Worm (Caenorhabditis elegans) whole organism, midembryonic: Measurements from ENCODE around the gene ghi-1.

Source experiments
- T22C8.4 ChIP-seq: fragments of 200-800 bp; sonication (Bioruptor generic); IDR thresholded peaks from 2 replicates; pipeline ENCODE4 v1.3.6; 2022; ENCODE audit warnings: missing genetic modification characterization, missing compliant biosample characterization
- cog-1 ChIP-seq: sonication (generic microtip); optimal IDR thresholded peaks from 2 replicates; lab custom pipeline; 2016; ENCODE audit warnings: missing genetic modification characterization, missing compliant biosample characterization
- flt-1 ChIP-seq: fragments of 200-800 bp; sonication (Bioruptor generic); IDR thresholded peaks from 2 replicates; pipeline ENCODE4 v1.3.6; 2022; ENCODE audit warnings: missing genetic modification characterization, missing compliant biosample characterization
- klf-2 ChIP-seq: fragments of 200-800 bp; sonication (Bioruptor generic); conservative IDR thresholded peaks from 2 replicates; pipeline ENCODE4 v1.3.6; 2022; ENCODE audit warnings: missing genetic modification reagents, missing genetic modification characterization, missing compliant biosample characterization
- med-1 ChIP-seq: sonication (generic microtip); optimal IDR thresholded peaks from 2 replicates; lab custom pipeline; 2017; ENCODE audit warnings: missing genetic modification characterization, mild to moderate bottlenecking, missing compliant biosample characterization, antibody characterized with exemption, missing genetic modification reagents; ENCODE audit not compliant: insufficient read depth
- ref-1 ChIP-seq: fragments of 200-800 bp; sonication (Bioruptor generic); conservative IDR thresholded peaks from 2 replicates; pipeline ENCODE4 v1.3.6; 2022; ENCODE audit warnings: missing genetic modification reagents, missing genetic modification characterization, missing compliant biosample characterization
- tab-1 ChIP-seq: fragments of 200-800 bp; sonication (Bioruptor generic); IDR thresholded peaks from 2 replicates; pipeline ENCODE4 v1.3.6; 2022; ENCODE audit warnings: missing genetic modification characterization, missing compliant biosample characterization
- ztf-23 ChIP-seq: fragments of 200-800 bp; sonication (Bioruptor generic); IDR thresholded peaks from 2 replicates; pipeline ENCODE4 v1.3.6; 2022; ENCODE audit warnings: missing genetic modification reagents, missing genetic modification characterization, missing compliant biosample characterization
- ztf-29 ChIP-seq: fragments of 200-800 bp; sonication (Bioruptor generic); IDR thresholded peaks from 2 replicates; pipeline ENCODE4 v1.3.6; 2022; ENCODE audit warnings: missing genetic modification reagents, missing genetic modification characterization, missing compliant biosample characterization

The ghi-1 gene

ce11 chrII:11616333-11616942 is 30.1 kb upstream of the ghi-1 start:
- TF ChIP-seq ztf-23 (GFP tag; lab: Robert Waterston, UW) (0 out of 2 replicates have a peak, but pooled peaks have one; percentile 21), ref-1 (GFP tag; lab: Robert Waterston, UW) (no peak), cog-1 (tag; lab: Kevin White, UChicago) (no peak)

ce11 chrII:11617715-11618114 is 28.8 kb upstream of the ghi-1 start:
- no peak for TF ChIP-seq T22C8.4
- no peak for TF ChIP-seq klf-2 (GFP tag; lab: Robert Waterston, UW)
- no peak for TF ChIP-seq ref-1 (GFP tag; lab: Robert Waterston, UW)
- no peak for TF ChIP-seq ztf-29
- no peak for TF ChIP-seq med-1 (GFP tag; lab: Kevin White, UChicago)
- peak; percentile 29; the same call in 1 of the 2 replicates for TF ChIP-seq flt-1

- TF ChIP-seq ref-1 (GFP tag; lab: Robert Waterston, UW): no peak
- no peak for TF ChIP-seq med-1 (GFP tag; lab: Kevin White, UChicago)
- no peak for TF ChIP-seq flt-1
- TF ChIP-seq ztf-29: no peak
- no peak for TF ChIP-seq tab-1 (GFP tag; lab: Robert Waterston, UW)
- TF ChIP-seq ztf-23 (GFP tag; lab: Robert Waterston, UW): no peak
- TF ChIP-seq klf-2 (GFP tag; lab: Robert Waterston, UW): no peak
- TF ChIP-seq T22C8.4: no peak
- TF ChIP-seq cog-1 (tag; lab: Kevin White, UChicago): no peak
Measured at ce11 chrII:11619171-11619570, 27.4 kb upstream of the ghi-1 start.

ce11 chrII:11619895-11620439 is 26.6 kb upstream of the ghi-1 start:
- TF ChIP-seq ztf-29 (no peak), flt-1 (peak; percentile 33; the same call in 1 of the 2 replicates)

- TF ChIP-seq ztf-29 (no peak), T22C8.4 (no peak), med-1 (GFP tag; lab: Kevin White, UChicago) (no peak), klf-2 (GFP tag; lab: Robert Waterston, UW) (no peak)
Measured at ce11 chrII:11620630-11621246, 25.8 kb upstream of the ghi-1 start.

- TF ChIP-seq ztf-23 (GFP tag; lab: Robert Waterston, UW) (no peak), ztf-29 (no peak), ref-1 (GFP tag; lab: Robert Waterston, UW) (no peak), T22C8.4 (no peak), klf-2 (GFP tag; lab: Robert Waterston, UW) (no peak), tab-1 (GFP tag; lab: Robert Waterston, UW) (no peak), med-1 (GFP tag; lab: Kevin White, UChicago) (no peak), cog-1 (tag; lab: Kevin White, UChicago) (no peak), flt-1 (no peak)
Measured at ce11 chrII:11621576-11621975, 25.0 kb upstream of the ghi-1 start.

- no peak for TF ChIP-seq ref-1 (GFP tag; lab: Robert Waterston, UW)
- TF ChIP-seq flt-1: no peak
- no peak for TF ChIP-seq tab-1 (GFP tag; lab: Robert Waterston, UW)
- no peak for TF ChIP-seq ztf-29
- TF ChIP-seq med-1 (GFP tag; lab: Kevin White, UChicago): no peak
- TF ChIP-seq ztf-23 (GFP tag; lab: Robert Waterston, UW): no peak
- no peak for TF ChIP-seq klf-2 (GFP tag; lab: Robert Waterston, UW)
Measured at ce11 chrII:11622605-11623004, 23.9 kb upstream of the ghi-1 start.

ce11 chrII:11627904-11628303 is 18.6 kb upstream of the ghi-1 start:
- TF ChIP-seq med-1 (GFP tag; lab: Kevin White, UChicago): no peak
- TF ChIP-seq klf-2 (GFP tag; lab: Robert Waterston, UW): no peak
- TF ChIP-seq tab-1 (GFP tag; lab: Robert Waterston, UW): no peak
- no peak for TF ChIP-seq cog-1 (tag; lab: Kevin White, UChicago)
- no peak for TF ChIP-seq ztf-29
- no peak for TF ChIP-seq ztf-23 (GFP tag; lab: Robert Waterston, UW)
- no peak for TF ChIP-seq ref-1 (GFP tag; lab: Robert Waterston, UW)
- no peak for TF ChIP-seq T22C8.4
- no peak for TF ChIP-seq flt-1

- TF ChIP-seq flt-1 (no peak), ztf-23 (GFP tag; lab: Robert Waterston, UW) (no peak), tab-1 (GFP tag; lab: Robert Waterston, UW) (no peak)
Measured at ce11 chrII:11629957-11630356, 16.6 kb upstream of the ghi-1 start.

ce11 chrII:11632689-11633088 is 13.9 kb upstream of the ghi-1 start:
- 0 out of 2 replicates have a peak, but pooled peaks have one; percentile 6 for TF ChIP-seq ref-1 (GFP tag; lab: Robert Waterston, UW)
- no peak for TF ChIP-seq ztf-23 (GFP tag; lab: Robert Waterston, UW)

ce11 chrII:11633509-11633908 is 13.0 kb upstream of the ghi-1 start, which contains the start of gene din-1:
TSS of gene din-1 (minus strand) at chrII:11633609.
- TF ChIP-seq flt-1: no peak
- TF ChIP-seq klf-2 (GFP tag; lab: Robert Waterston, UW): no peak
- no peak for TF ChIP-seq T22C8.4
- TF ChIP-seq ref-1 (GFP tag; lab: Robert Waterston, UW): no peak
- TF ChIP-seq tab-1 (GFP tag; lab: Robert Waterston, UW): no peak
- TF ChIP-seq med-1 (GFP tag; lab: Kevin White, UChicago): no peak
- TF ChIP-seq ztf-29: no peak
- no peak for TF ChIP-seq cog-1 (tag; lab: Kevin White, UChicago)
- TF ChIP-seq ztf-23 (GFP tag; lab: Robert Waterston, UW): no peak
